Worm (Caenorhabditis elegans) whole organism, young adult: ENCODE data around the gene F14H3.4.

ENCODE experiments used
- B0035.1 ChIP-seq: sonication (generic microtip); optimal IDR thresholded peaks from 2 replicates; lab custom pipeline; 2016; ENCODE audit warnings: missing genetic modification characterization, mild to moderate bottlenecking, missing compliant biosample characterization, missing genotype, missing genetic modification reagents
- B0336.3 ChIP-seq: fragments of 200-800 bp; sonication (Bioruptor generic); IDR thresholded peaks from 2 replicates; pipeline ENCODE4 v1.3.6; 2022; ENCODE audit warnings: missing genetic modification characterization, missing compliant biosample characterization
- F22D6.2 ChIP-seq: sonication (generic microtip); optimal IDR thresholded peaks from 2 replicates; lab custom pipeline; 2016; ENCODE audit warnings: mild to moderate bottlenecking, missing genetic modification characterization, missing compliant biosample characterization
- F33H1.4 ChIP-seq: fragments of 200-800 bp; sonication (Bioruptor generic); IDR thresholded peaks from 2 replicates; pipeline ENCODE4 v1.3.6; 2022; ENCODE audit warnings: missing genetic modification reagents, missing genetic modification characterization, missing compliant biosample characterization
- F52B5.7 ChIP-seq: sonication (generic microtip); optimal IDR thresholded peaks from 2 replicates; lab custom pipeline; 2016; ENCODE audit warnings: mild to moderate bottlenecking, missing genetic modification characterization, missing compliant biosample characterization
- F55B11.4 ChIP-seq: sonication (generic microtip); optimal IDR thresholded peaks from 2 replicates; lab custom pipeline; 2016; ENCODE audit warnings: missing compliant biosample characterization, missing genetic modification characterization, borderline replicate concordance; ENCODE audit not compliant: insufficient read depth
- F57A8.1 ChIP-seq: fragments of 200-800 bp; sonication (Bioruptor generic); optimal IDR thresholded peaks from 2 replicates; lab custom pipeline; 2018; ENCODE audit warnings: mild to moderate bottlenecking, missing genetic modification characterization, moderate library complexity, missing compliant biosample characterization
- F57C9.4 ChIP-seq: sonication (generic microtip); optimal IDR thresholded peaks from 2 replicates; lab custom pipeline; 2017; ENCODE audit warnings: mild to moderate bottlenecking, missing genetic modification characterization, missing compliant biosample characterization
- Y53G8AR.9 ChIP-seq: fragments of 200-800 bp; sonication (Bioruptor generic); conservative IDR thresholded peaks from 2 replicates; pipeline ENCODE4 v1.3.6; 2022; ENCODE audit warnings: missing genetic modification reagents, missing genetic modification characterization, missing compliant biosample characterization
- Y56A3A.18 ChIP-seq: fragments of 200-800 bp; sonication (Bioruptor generic); IDR thresholded peaks from 2 replicates; pipeline ENCODE4 v1.3.6; 2022; ENCODE audit warnings: missing genetic modification reagents, missing genetic modification characterization, missing compliant biosample characterization
- Y95B8A.8 ChIP-seq: fragments of 200-800 bp; sonication (Bioruptor generic); IDR thresholded peaks from 2 replicates; pipeline ENCODE4 v1.3.6; 2022; ENCODE audit warnings: missing genetic modification reagents, missing genetic modification characterization, missing compliant biosample characterization
- akir-1 ChIP-seq: fragments of 200-800 bp; sonication (Bioruptor generic); optimal IDR thresholded peaks from 2 replicates; lab custom pipeline; 2018; ENCODE audit warnings: mild to moderate bottlenecking, missing genetic modification characterization, moderate library complexity, missing compliant biosample characterization
- aptf-2 ChIP-seq: fragments of 200-800 bp; sonication (Bioruptor generic); conservative IDR thresholded peaks from 2 replicates; pipeline ENCODE4 v1.3.6; 2022; ENCODE audit warnings: missing genetic modification reagents, missing genetic modification characterization, missing compliant biosample characterization
- aptf-3 ChIP-seq: fragments of 200-800 bp; sonication (Bioruptor generic); IDR thresholded peaks from 2 replicates; pipeline ENCODE4 v1.3.6; 2022; ENCODE audit warnings: missing genetic modification characterization, missing compliant biosample characterization
- athp-1 ChIP-seq: sonication (generic microtip); optimal IDR thresholded peaks from 2 replicates; lab custom pipeline; 2017; ENCODE audit warnings: mild to moderate bottlenecking, missing genetic modification characterization, missing compliant biosample characterization
- attf-5 ChIP-seq: fragments of 200-800 bp; sonication (Bioruptor generic); optimal IDR thresholded peaks from 2 replicates; lab custom pipeline; 2018; ENCODE audit warnings: mild to moderate bottlenecking, missing genetic modification characterization, missing compliant biosample characterization
- cebp-1 ChIP-seq, 2 experiments: fragments of 200-800 bp in 1 of 2; sonication (Bioruptor generic) in 1 of 2; sonication (generic microtip) in 1 of 2; IDR thresholded peaks in 1 of 2; optimal IDR thresholded peaks in 1 of 2; 2 replicates each; pipeline versions ENCODE4 v1.3.6 to Lab custom; 2017 to 2022; ENCODE audit warnings: missing compliant biosample characterization in 2 of 2, missing genetic modification characterization in 2 of 2, mild to moderate bottlenecking in 1 of 2, missing genetic modification reagents in 1 of 2, moderate library complexity in 1 of 2
- ceh-40 ChIP-seq: fragments of 200-800 bp; sonication (Bioruptor generic); IDR thresholded peaks from 2 replicates; pipeline ENCODE4 v1.3.6; 2022; ENCODE audit warnings: missing genetic modification characterization, missing compliant biosample characterization
- ceh-79 ChIP-seq: sonication (generic microtip); optimal IDR thresholded peaks from 2 replicates; lab custom pipeline; 2017; ENCODE audit warnings: mild to moderate bottlenecking, missing genetic modification characterization, missing compliant biosample characterization
- die-1 ChIP-seq: sonication (generic microtip); optimal IDR thresholded peaks from 2 replicates; lab custom pipeline; 2016; ENCODE audit warnings: missing genotype, mild to moderate bottlenecking, missing genetic modification characterization, missing compliant biosample characterization
- efl-1 ChIP-seq: fragments of 150-350 bp; optimal IDR thresholded peaks from 2 replicates; lab custom pipeline; 2014; ENCODE audit warnings: missing biosample characterization, missing genetic modification reagents, missing genetic modification characterization
- ets-4 ChIP-seq: fragments of 200-800 bp; sonication (Bioruptor generic); optimal IDR thresholded peaks from 2 replicates; lab custom pipeline; 2018; ENCODE audit warnings: mild to moderate bottlenecking, missing genetic modification characterization, missing compliant biosample characterization
- gei-17 ChIP-seq: fragments of 200-800 bp; sonication (Bioruptor generic); optimal IDR thresholded peaks from 2 replicates; lab custom pipeline; 2018; ENCODE audit warnings: mild to moderate bottlenecking, missing genetic modification characterization, missing compliant biosample characterization
- hrde-1 ChIP-seq: sonication (generic microtip); optimal IDR thresholded peaks from 2 replicates; lab custom pipeline; 2016; ENCODE audit warnings: missing genetic modification characterization, mild to moderate bottlenecking, missing compliant biosample characterization, moderate library complexity, missing genotype, missing genetic modification reagents, borderline replicate concordance
- let-607 ChIP-seq, 2 experiments: fragments of 200-800 bp in 1 of 2; sonication (Bioruptor generic) in 1 of 2; sonication (generic microtip) in 1 of 2; optimal IDR thresholded peaks; 2 replicates each; lab custom pipeline; 2016 to 2018; ENCODE audit warnings: mild to moderate bottlenecking in 2 of 2, missing compliant biosample characterization in 2 of 2, missing genetic modification characterization in 2 of 2, moderate library complexity in 2 of 2, missing genotype in 1 of 2
- lin-40 ChIP-seq: sonication (generic microtip); optimal IDR thresholded peaks from 2 replicates; lab custom pipeline; 2016; ENCODE audit warnings: missing genetic modification characterization, mild to moderate bottlenecking, missing compliant biosample characterization, missing genotype, missing genetic modification reagents
- lsl-1 ChIP-seq: fragments of 200-800 bp; sonication (Bioruptor generic); optimal IDR thresholded peaks from 2 replicates; lab custom pipeline; 2018; ENCODE audit warnings: mild to moderate bottlenecking, missing genetic modification characterization, moderate library complexity, missing compliant biosample characterization
- madf-3 ChIP-seq: fragments of 200-800 bp; sonication (Bioruptor generic); IDR thresholded peaks from 2 replicates; pipeline ENCODE4 v1.3.6; 2022; ENCODE audit warnings: missing genetic modification reagents, missing genetic modification characterization, missing compliant biosample characterization
- madf-6 ChIP-seq: fragments of 200-800 bp; sonication (Bioruptor generic); IDR thresholded peaks from 2 replicates; pipeline ENCODE4 v1.3.6; 2022; ENCODE audit warnings: missing genetic modification reagents, missing genetic modification characterization, missing compliant biosample characterization
- madf-8 ChIP-seq: fragments of 200-800 bp; sonication (Bioruptor generic); conservative IDR thresholded peaks from 2 replicates; pipeline ENCODE4 v1.3.6; 2022; ENCODE audit warnings: missing genetic modification reagents, missing genetic modification characterization, missing compliant biosample characterization
- nfya-1 ChIP-seq: sonication (generic microtip); optimal IDR thresholded peaks from 2 replicates; lab custom pipeline; 2017; ENCODE audit warnings: antibody characterized with exemption, missing compliant biosample characterization, missing genetic modification characterization, borderline replicate concordance; ENCODE audit not compliant: insufficient read depth
- nhr-80 ChIP-seq: sonication (generic microtip); optimal IDR thresholded peaks from 2 replicates; lab custom pipeline; 2016; ENCODE audit warnings: missing genetic modification characterization, missing compliant biosample characterization
- nhr-90 ChIP-seq: sonication (generic microtip); optimal IDR thresholded peaks from 2 replicates; lab custom pipeline; 2016; ENCODE audit warnings: missing genotype, mild to moderate bottlenecking, missing genetic modification characterization, missing compliant biosample characterization
- rec-8 ChIP-seq, 2 experiments: sonication (generic microtip); optimal IDR thresholded peaks; 2 replicates each; lab custom pipeline; 2016; ENCODE audit warnings: mild to moderate bottlenecking in 2 of 2, missing genetic modification characterization in 2 of 2, missing genetic modification reagents in 2 of 2, missing genotype in 2 of 2, missing biosample characterization in 1 of 2, missing compliant biosample characterization in 1 of 2, moderate library complexity in 1 of 2
- snpc-1.1 ChIP-seq: sonication (generic microtip); optimal IDR thresholded peaks from 2 replicates; lab custom pipeline; 2017; ENCODE audit warnings: missing genetic modification characterization, mild to moderate bottlenecking, missing compliant biosample characterization, antibody characterized with exemption, moderate library complexity, missing genotype, missing genetic modification reagents; ENCODE audit not compliant: insufficient read depth
- snpc-1.3 ChIP-seq: sonication (generic microtip); optimal IDR thresholded peaks from 2 replicates; lab custom pipeline; 2017; ENCODE audit warnings: missing genetic modification characterization, mild to moderate bottlenecking, missing compliant biosample characterization, antibody characterized with exemption, moderate library complexity, missing genotype, missing genetic modification reagents; ENCODE audit not compliant: insufficient read depth
- snpc-4 ChIP-seq, 5 experiments: fragments of 150-350 bp in 1 of 5; sonication (generic microtip) in 4 of 5; optimal IDR thresholded peaks; 2 replicates each; lab custom pipeline; 2014 to 2018; ENCODE audit warnings: missing genetic modification characterization in 5 of 5, missing biosample characterization in 3 of 5, antibody characterized with exemption in 2 of 5, mild to moderate bottlenecking in 2 of 5, missing compliant biosample characterization in 2 of 5, missing genotype in 2 of 5, moderate library complexity in 2 of 5, missing genetic modification reagents in 1 of 5
- sptf-2 ChIP-seq: fragments of 200-800 bp; sonication (Bioruptor generic); optimal IDR thresholded peaks from 2 replicates; lab custom pipeline; 2018; ENCODE audit warnings: mild to moderate bottlenecking, missing genetic modification characterization, missing compliant biosample characterization
- tlf-1 ChIP-seq: fragments of 200-800 bp; sonication (Bioruptor generic); optimal IDR thresholded peaks from 2 replicates; lab custom pipeline; 2018; ENCODE audit warnings: mild to moderate bottlenecking, missing genetic modification characterization, missing compliant biosample characterization
- unc-62 ChIP-seq: fragments of 150-350 bp; optimal IDR thresholded peaks from 2 replicates; lab custom pipeline; 2014; ENCODE audit warnings: missing biosample characterization, missing genetic modification reagents, missing genetic modification characterization
- xnd-1 ChIP-seq: sonication (generic microtip); optimal IDR thresholded peaks from 2 replicates; lab custom pipeline; 2016; ENCODE audit warnings: missing genotype, missing genetic modification reagents, missing genetic modification characterization, missing compliant biosample characterization
- zfh-2 ChIP-seq: fragments of 200-800 bp; sonication (Bioruptor generic); conservative IDR thresholded peaks from 2 replicates; pipeline ENCODE4 v1.3.6; 2022; ENCODE audit warnings: missing genetic modification reagents, missing genetic modification characterization, missing compliant biosample characterization
- ztf-18 ChIP-seq: sonication (generic microtip); optimal IDR thresholded peaks from 2 replicates; lab custom pipeline; 2016; ENCODE audit warnings: missing genotype, mild to moderate bottlenecking, missing genetic modification characterization, missing compliant biosample characterization

F14H3.4 gene

DNA sequence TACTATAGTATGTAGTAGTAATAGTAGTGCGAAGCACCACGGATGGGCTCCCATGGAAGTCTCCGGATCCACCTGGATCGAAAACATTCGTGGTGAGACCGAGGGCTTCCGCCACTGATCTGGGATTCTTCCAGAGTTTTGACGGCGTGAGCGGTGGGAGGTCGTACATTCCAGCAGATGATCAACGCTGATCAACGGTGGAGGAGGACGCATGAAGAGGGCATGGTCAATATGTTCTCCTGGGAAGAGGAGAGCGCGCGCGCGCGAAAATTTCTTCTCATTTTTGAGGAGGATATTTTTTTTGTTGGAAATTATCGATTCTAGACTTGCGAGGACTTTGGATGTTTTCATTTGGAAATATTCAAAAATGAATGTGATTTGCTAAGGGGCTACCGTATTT, 21.4 kb downstream of the F14H3.4 start:
- peak; percentile 86 for TF ChIP-seq madf-6 (GFP tag; lab: Robert Waterston, UW)
- peak; percentile 99 for TF ChIP-seq aptf-2 (GFP tag; lab: Robert Waterston, UW)
- TF ChIP-seq gei-17 (GFP tag; lab: Kevin White, UChicago): no peak
- TF ChIP-seq zfh-2: 0 out of 2 replicates have a peak, but pooled peaks have one; percentile 39
- peak; percentile 97 for TF ChIP-seq aptf-3 (GFP tag; lab: Robert Waterston, UW)
- no peak for TF ChIP-seq ztf-18
- TF ChIP-seq madf-8 (GFP tag; lab: Robert Waterston, UW): peak; percentile 56; the same call in 1 of the 2 replicates

DNA sequence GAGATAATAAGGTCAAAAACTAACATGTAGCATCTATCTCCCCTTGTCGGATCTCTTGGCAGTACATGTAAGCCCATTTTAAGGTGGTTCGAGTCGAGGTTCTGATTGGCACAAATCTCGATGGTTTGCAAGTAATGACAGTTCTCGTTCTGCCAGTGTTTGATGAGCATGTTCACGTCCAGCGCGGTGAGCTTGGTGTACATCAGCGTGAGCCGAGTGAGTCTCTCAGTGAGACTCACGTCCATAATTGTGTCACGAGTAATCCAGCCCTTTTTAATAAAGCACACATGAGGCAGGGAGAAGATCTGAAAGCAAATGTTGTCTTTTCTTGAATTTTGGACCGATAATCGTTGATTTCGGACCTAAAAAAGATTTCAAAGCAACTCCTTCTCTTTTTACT, 22.1 kb downstream of the F14H3.4 start, which contains the start of gene T10C6.16:
Gene T10C6.16 (minus strand): TSS at position 245 of the 400 bp plus-strand sequence.
- TF ChIP-seq nfya-1 (no peak), attf-5 (GFP tag; lab: Kevin White, UChicago) (no peak), ceh-79 (tag; lab: Kevin White, UChicago) (no peak), F52B5.7 (tag; lab: Kevin White, UChicago) (no peak), B0336.3 (GFP tag; lab: Robert Waterston, UW) (no peak)

DNA sequence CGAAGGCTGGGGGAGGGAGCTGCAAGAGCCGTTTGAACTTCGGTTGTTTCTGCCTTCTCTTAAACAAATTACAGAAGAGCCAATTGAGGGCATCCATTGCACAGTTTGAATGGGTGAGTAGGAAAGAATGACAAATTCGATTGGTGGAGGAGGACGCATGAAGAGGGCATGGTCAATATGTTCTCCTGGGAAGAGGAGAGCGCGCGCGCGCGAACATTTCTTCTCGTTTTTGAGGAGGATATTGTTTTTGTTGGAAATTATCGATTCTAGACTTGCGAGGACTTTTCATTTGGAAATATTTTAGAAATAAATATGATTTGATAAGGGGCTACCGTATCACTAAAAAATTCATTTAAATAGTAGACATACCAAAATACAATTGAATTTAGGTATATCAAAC, 23.3 kb downstream of the F14H3.4 start, which contains the start of gene T10C6.7:
Gene T10C6.7 (minus strand): TSS at position 143 of the 400 bp plus-strand sequence.
- TF ChIP-seq ceh-40 (GFP tag; lab: Robert Waterston, UW) (no peak), tlf-1 (GFP tag; lab: Kevin White, UChicago) (no peak), snpc-1.1 (no peak), Y95B8A.8 (no peak), Y56A3A.18 (GFP tag; lab: Robert Waterston, UW) (no peak), F22D6.2 (tag; lab: Kevin White, UChicago) (no peak), nhr-90 (tag; lab: Kevin White, UChicago) (no peak), let-607 (tag; optimal IDR thresholded peaks at IDR 0.05; lab: Kevin White, UChicago) (no peak), akir-1 (GFP tag; lab: Kevin White, UChicago) (no peak), madf-8 (GFP tag; lab: Robert Waterston, UW) (peak; percentile 69), cebp-1 (GFP tag; IDR thresholded peaks at IDR 0.05; lab: Robert Waterston, UW) (no peak), cebp-1 (tag; optimal IDR thresholded peaks at IDR 0.05; lab: Kevin White, UChicago) (no peak), efl-1 (GFP tag; lab: Kevin White, UChicago) (peak; percentile 34), F55B11.4 (tag; lab: Kevin White, UChicago) (no peak), athp-1 (tag; lab: Kevin White, UChicago) (no peak), madf-3 (GFP tag; lab: Robert Waterston, UW) (peak; percentile 39; the same call in 1 of the 2 replicates), F33H1.4 (GFP tag; lab: Robert Waterston, UW) (no peak), lin-40 (tag; lab: Kevin White, UChicago) (no peak), F57A8.1 (no peak), rec-8 (tag; optimal IDR thresholded peaks at IDR 0.05; lab: Kevin White, UChicago) (no peak), lsl-1 (GFP tag; lab: Kevin White, UChicago) (no peak), xnd-1 (peak; percentile 7), unc-62 (GFP tag; lab: Kevin White, UChicago) (no peak), gei-17 (GFP tag; lab: Kevin White, UChicago) (no peak), nhr-80 (tag; lab: Kevin White, UChicago) (no peak), Y53G8AR.9 (GFP tag; lab: Robert Waterston, UW) (no peak), die-1 (tag; lab: Kevin White, UChicago) (no peak), F57C9.4 (tag; lab: Kevin White, UChicago) (no peak), ets-4 (GFP tag; lab: Kevin White, UChicago) (no peak), snpc-1.3 (tag; lab: Kevin White, UChicago) (no peak), hrde-1 (tag; lab: Kevin White, UChicago) (no peak), B0035.1 (tag; lab: Kevin White, UChicago) (no peak), sptf-2 (GFP tag; lab: Kevin White, UChicago) (no peak), snpc-4 (GFP tag; optimal IDR thresholded peaks at IDR 0.05; lab: Kevin White, UChicago) (no peak), snpc-4 (tag; optimal IDR thresholded peaks at IDR 0.05; lab: Kevin White, UChicago) (no peak)
